Fruit fly (Drosophila melanogaster): ENCODE measurements around the gene CG5157.

CG5157 gene

dm6 chr3L:16161131-16161530, 23.5 kb upstream of the CG5157 start:
- TF ChIP-seq EcR (GFP tag; optimal IDR thresholded peaks at IDR 0.05): peak in 1 of 2 experiments; percentile 28
- no peak for TF ChIP-seq pan (optimal IDR thresholded peaks at IDR 0.05)

dm6 chr3L:16160420-16161069, 22.9 kb upstream of the CG5157 start:
- no peak for TF ChIP-seq EcR (GFP tag; optimal IDR thresholded peaks at IDR 0.05)
- TF ChIP-seq pan (optimal IDR thresholded peaks at IDR 0.05): no peak
- TF ChIP-seq psq (optimal IDR thresholded peaks at IDR 0.05): no peak
- TF ChIP-seq usp (GFP tag; optimal IDR thresholded peaks at IDR 0.05): no peak
- TF ChIP-seq CG8478 (optimal IDR thresholded peaks at IDR 0.05): no peak
- no peak for TF ChIP-seq Dll (optimal IDR thresholded peaks at IDR 0.05)

dm6 chr3L:16160073-16160398, 22.4 kb upstream of the CG5157 start:
- TF ChIP-seq usp (GFP tag; optimal IDR thresholded peaks at IDR 0.05) (no peak), psq (optimal IDR thresholded peaks at IDR 0.05) (no peak), EcR (GFP tag; optimal IDR thresholded peaks at IDR 0.05) (no peak), CG8478 (optimal IDR thresholded peaks at IDR 0.05) (no peak), pan (optimal IDR thresholded peaks at IDR 0.05) (no peak), Dll (optimal IDR thresholded peaks at IDR 0.05) (no peak)

- no peak for TF ChIP-seq CG8478 (optimal IDR thresholded peaks at IDR 0.05)
- TF ChIP-seq usp (GFP tag; optimal IDR thresholded peaks at IDR 0.05): no peak
- no peak for TF ChIP-seq pan (optimal IDR thresholded peaks at IDR 0.05)
- TF ChIP-seq psq (optimal IDR thresholded peaks at IDR 0.05): no peak
- TF ChIP-seq Dll (optimal IDR thresholded peaks at IDR 0.05): no peak
- no peak for TF ChIP-seq EcR (GFP tag; optimal IDR thresholded peaks at IDR 0.05)
Measured at dm6 chr3L:16159161-16160072, 21.7 kb upstream of the CG5157 start.

- TF ChIP-seq psq (optimal IDR thresholded peaks at IDR 0.05) (no peak), usp (GFP tag; optimal IDR thresholded peaks at IDR 0.05) (no peak), pan (optimal IDR thresholded peaks at IDR 0.05) (no peak)
Measured at dm6 chr3L:16158322-16158721, 20.6 kb upstream of the CG5157 start.

dm6 chr3L:16157251-16158190, 19.8 kb upstream of the CG5157 start:
- TF ChIP-seq usp (GFP tag; optimal IDR thresholded peaks at IDR 0.05) (no peak), psq (optimal IDR thresholded peaks at IDR 0.05) (no peak), pan (optimal IDR thresholded peaks at IDR 0.05) (no peak), CG8478 (optimal IDR thresholded peaks at IDR 0.05) (no peak)

- TF ChIP-seq pan (optimal IDR thresholded peaks at IDR 0.05) (no peak), EcR (GFP tag; optimal IDR thresholded peaks at IDR 0.05) (no peak), Dll (optimal IDR thresholded peaks at IDR 0.05) (no peak), CG8478 (optimal IDR thresholded peaks at IDR 0.05) (no peak), psq (optimal IDR thresholded peaks at IDR 0.05) (no peak), usp (GFP tag; optimal IDR thresholded peaks at IDR 0.05) (no peak)
Measured at dm6 chr3L:16156788-16157208, 19.1 kb upstream of the CG5157 start.

dm6 chr3L:16155547-16155946, 17.9 kb upstream of the CG5157 start:
- no peak for TF ChIP-seq EcR (GFP tag; optimal IDR thresholded peaks at IDR 0.05)
- no peak for TF ChIP-seq psq (optimal IDR thresholded peaks at IDR 0.05)
- no peak for TF ChIP-seq usp (GFP tag; optimal IDR thresholded peaks at IDR 0.05)
- TF ChIP-seq CG8478 (optimal IDR thresholded peaks at IDR 0.05): no peak
- TF ChIP-seq Dll (optimal IDR thresholded peaks at IDR 0.05): no peak
- TF ChIP-seq pan (optimal IDR thresholded peaks at IDR 0.05): no peak

- TF ChIP-seq psq (optimal IDR thresholded peaks at IDR 0.05) (no peak), pan (optimal IDR thresholded peaks at IDR 0.05) (no peak), usp (GFP tag; optimal IDR thresholded peaks at IDR 0.05) (no peak), CG8478 (optimal IDR thresholded peaks at IDR 0.05) (no peak), Dll (optimal IDR thresholded peaks at IDR 0.05) (no peak), EcR (GFP tag; optimal IDR thresholded peaks at IDR 0.05) (no peak)
Measured at dm6 chr3L:16153650-16154049, 16.0 kb upstream of the CG5157 start.

- TF ChIP-seq psq (optimal IDR thresholded peaks at IDR 0.05) (no peak), pan (optimal IDR thresholded peaks at IDR 0.05) (no peak)
Measured at dm6 chr3L:16153089-16153488, 15.4 kb upstream of the CG5157 start.

dm6 chr3L:16151742-16152141, 14.1 kb upstream of the CG5157 start:
- no peak for TF ChIP-seq EcR (GFP tag; optimal IDR thresholded peaks at IDR 0.05)
- no peak for TF ChIP-seq psq (optimal IDR thresholded peaks at IDR 0.05)
- no peak for TF ChIP-seq usp (GFP tag; optimal IDR thresholded peaks at IDR 0.05)
- TF ChIP-seq CG8478 (optimal IDR thresholded peaks at IDR 0.05): no peak
- no peak for TF ChIP-seq Dll (optimal IDR thresholded peaks at IDR 0.05)
- no peak for TF ChIP-seq pan (optimal IDR thresholded peaks at IDR 0.05)

Measured in whole organism.